Worm (Caenorhabditis elegans) whole organism, young adult: ENCODE measurements around the gene gst-8.

Source experiments
- B0035.1 ChIP-seq: sonication (generic microtip); optimal IDR thresholded peaks from 2 replicates; lab custom pipeline; 2016; ENCODE audit warnings: missing genetic modification characterization, mild to moderate bottlenecking, missing compliant biosample characterization, missing genotype, missing genetic modification reagents
- ama-1 ChIP-seq, 3 experiments: fragments of 150-350 bp in 1 of 3; sonication (generic microtip) in 2 of 3; optimal IDR thresholded peaks; 2 replicates each; lab custom pipeline; 2014 to 2018; ENCODE audit warnings: missing biosample characterization in 2 of 3, missing genetic modification characterization in 2 of 3, missing genetic modification reagents in 2 of 3
- lsl-1 ChIP-seq: fragments of 200-800 bp; sonication (Bioruptor generic); optimal IDR thresholded peaks from 2 replicates; lab custom pipeline; 2018; ENCODE audit warnings: mild to moderate bottlenecking, missing genetic modification characterization, moderate library complexity, missing compliant biosample characterization
- madf-3 ChIP-seq: fragments of 200-800 bp; sonication (Bioruptor generic); IDR thresholded peaks from 2 replicates; pipeline ENCODE4 v1.3.6; 2022; ENCODE audit warnings: missing genetic modification reagents, missing genetic modification characterization, missing compliant biosample characterization
- nhr-80 ChIP-seq: sonication (generic microtip); optimal IDR thresholded peaks from 2 replicates; lab custom pipeline; 2016; ENCODE audit warnings: missing genetic modification characterization, missing compliant biosample characterization
- pha-4 ChIP-seq: fragments of 150-350 bp; sonication (generic microtip); optimal IDR thresholded peaks from 2 replicates; lab custom pipeline; 2014; ENCODE audit warnings: missing biosample characterization, missing genetic modification reagents, missing genetic modification characterization
- unc-62 ChIP-seq: fragments of 150-350 bp; optimal IDR thresholded peaks from 2 replicates; lab custom pipeline; 2014; ENCODE audit warnings: missing biosample characterization, missing genetic modification reagents, missing genetic modification characterization

DNA sequence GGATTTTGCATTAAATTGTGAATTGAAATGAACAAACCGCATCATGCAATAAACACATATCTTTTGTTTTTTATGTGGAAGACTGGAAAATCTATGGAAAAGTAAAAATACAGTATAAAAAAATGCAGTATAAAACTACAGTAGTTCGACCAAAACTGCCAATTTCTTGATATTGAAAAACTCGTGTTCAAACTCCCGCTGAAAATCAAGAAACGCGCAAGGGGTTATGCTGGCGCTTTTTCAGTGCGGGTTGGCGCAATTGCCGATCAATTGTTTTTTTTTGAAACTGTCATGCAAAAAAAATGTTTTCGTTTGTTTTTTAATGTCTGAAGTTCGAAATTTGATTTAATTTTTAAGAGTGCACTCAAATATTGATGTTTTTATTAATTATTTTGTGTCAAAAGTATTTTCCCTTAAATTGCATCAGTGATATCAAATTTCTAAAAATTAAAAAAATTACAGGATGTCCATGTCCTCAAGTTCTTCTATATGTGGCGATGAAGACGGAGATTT is 31.9 kb upstream of the gst-8 start, which contains the start of gene dnj-9:
- TF ChIP-seq madf-3 (GFP tag; lab: Robert Waterston, UW), result peak; percentile 92
- peak; percentile 82 for TF ChIP-seq lsl-1 (GFP tag; lab: Kevin White, UChicago)
- TF ChIP-seq pha-4 (tag; lab: Kevin White, UChicago), result peak; percentile 94
- TF ChIP-seq nhr-80, result peak; percentile 64
- TF ChIP-seq unc-62 (GFP tag; lab: Kevin White, UChicago), result no peak
- TF ChIP-seq B0035.1 (tag; lab: Kevin White, UChicago), result peak; percentile 78
- no peak for TF ChIP-seq ama-1 (optimal IDR thresholded peaks at IDR 0.05; lab: Kevin White, UChicago)
- peak in 1 of 2 experiments; percentile 62 for TF ChIP-seq ama-1 (GFP tag; optimal IDR thresholded peaks at IDR 0.05; lab: Kevin White, UChicago)
